Worm (Caenorhabditis elegans) whole organism, L1 larva: ENCODE results near the gene srz-47.

Source experiments
- C04F5.9 ChIP-seq: sonication (generic microtip); optimal IDR thresholded peaks from 2 replicates; lab custom pipeline; 2016; ENCODE audit warnings: missing genetic modification characterization, missing compliant biosample characterization
- C16A3.4 ChIP-seq: fragments of 150-350 bp; optimal IDR thresholded peaks from 2 replicates; lab custom pipeline; 2014; ENCODE audit warnings: missing biosample characterization, missing genetic modification characterization
- F16B12.6 ChIP-seq: fragments of 150-350 bp; optimal IDR thresholded peaks from 2 replicates; lab custom pipeline; 2014; ENCODE audit warnings: missing biosample characterization, missing genetic modification characterization
- Y116A8C.19 ChIP-seq: sonication (generic microtip); optimal IDR thresholded peaks from 2 replicates; lab custom pipeline; 2016; ENCODE audit warnings: missing compliant biosample characterization, missing genetic modification characterization, borderline replicate concordance
- aly-2 ChIP-seq: fragments of 150-350 bp; optimal IDR thresholded peaks from 2 replicates; lab custom pipeline; 2014; ENCODE audit warnings: missing biosample characterization, missing genetic modification characterization
- ceh-82 ChIP-seq, 3 experiments: fragments of 150-350 bp in 1 of 3; sonication (generic microtip) in 2 of 3; optimal IDR thresholded peaks; 2 replicates each; lab custom pipeline; 2014 to 2017; ENCODE audit warnings: missing biosample characterization in 3 of 3, missing genetic modification characterization in 3 of 3
- dpl-1 ChIP-seq, 3 experiments: fragments of 150-350 bp in 2 of 3; sonication (generic microtip) in 1 of 3; optimal IDR thresholded peaks; 2 replicates each; lab custom pipeline; 2014 to 2017; ENCODE audit warnings: missing biosample characterization in 3 of 3, missing genetic modification characterization in 3 of 3, missing genetic modification reagents in 3 of 3
- dsc-1 ChIP-seq: sonication (generic microtip); optimal IDR thresholded peaks from 2 replicates; lab custom pipeline; 2016; ENCODE audit warnings: mild to moderate bottlenecking, missing genetic modification characterization, missing compliant biosample characterization
- efl-1 ChIP-seq, 4 experiments: fragments of 150-350 bp; optimal IDR thresholded peaks in 3 of 4; peaks in 1 of 4; 1 replicate in 1 of 4; 2 replicates in 3 of 4; lab custom pipeline; 2014; ENCODE audit warnings: missing biosample characterization in 2 of 4, missing genetic modification characterization in 2 of 4, missing genetic modification reagents in 2 of 4
- efl-3 ChIP-seq: fragments of 200-800 bp; sonication (Bioruptor generic); optimal IDR thresholded peaks from 2 replicates; lab custom pipeline; 2018; ENCODE audit warnings: mild to moderate bottlenecking, missing genetic modification characterization, missing compliant biosample characterization
- egl-13 ChIP-seq: sonication (generic microtip); optimal IDR thresholded peaks from 2 replicates; lab custom pipeline; 2016; ENCODE audit warnings: missing genotype, missing genetic modification reagents, missing genetic modification characterization, missing compliant biosample characterization
- elt-2 ChIP-seq: sonication (generic microtip); optimal IDR thresholded peaks from 2 replicates; lab custom pipeline; 2016; ENCODE audit warnings: missing genetic modification characterization, mild to moderate bottlenecking, inconsistent platforms, missing compliant biosample characterization, missing genetic modification reagents
- fkh-8 ChIP-seq: sonication (generic microtip); optimal IDR thresholded peaks from 2 replicates; lab custom pipeline; 2016; ENCODE audit warnings: mild to moderate bottlenecking, missing genetic modification characterization, missing compliant biosample characterization
- fos-1 ChIP-seq: fragments of 150-350 bp; optimal IDR thresholded peaks from 2 replicates; lab custom pipeline; 2014; ENCODE audit warnings: missing biosample characterization, missing genetic modification characterization
- hlh-17 ChIP-seq: fragments of 200-800 bp; sonication (Bioruptor generic); optimal IDR thresholded peaks from 2 replicates; lab custom pipeline; 2018; ENCODE audit warnings: missing genetic modification characterization, mild to moderate bottlenecking, missing compliant biosample characterization, moderate library complexity, borderline replicate concordance
- hlh-4 ChIP-seq: sonication (generic microtip); optimal IDR thresholded peaks from 2 replicates; lab custom pipeline; 2016; ENCODE audit warnings: mild to moderate bottlenecking, missing genetic modification characterization, missing compliant biosample characterization
- lin-15B ChIP-seq: fragments of 150-350 bp; sonication (generic microtip); optimal IDR thresholded peaks from 3 replicates; lab custom pipeline; 2014; ENCODE audit warnings: missing biosample characterization, missing genetic modification characterization
- lin-35 ChIP-seq, 2 experiments: fragments of 150-350 bp; optimal IDR thresholded peaks; 2 replicates each; lab custom pipeline; 2014; ENCODE audit warnings: missing biosample characterization in 2 of 2, missing genetic modification characterization in 2 of 2, missing genetic modification reagents in 2 of 2
- mab-9 ChIP-seq: fragments of 200-800 bp; sonication (Bioruptor generic); IDR thresholded peaks from 2 replicates; pipeline ENCODE4 v1.3.6; 2022; ENCODE audit warnings: missing genetic modification reagents, missing genetic modification characterization, missing compliant biosample characterization
- mdl-1 ChIP-seq, 2 experiments: fragments of 150-350 bp; optimal IDR thresholded peaks; 2 replicates each; lab custom pipeline; 2014 to 2017; ENCODE audit warnings: missing biosample characterization in 2 of 2, missing genetic modification characterization in 2 of 2, inconsistent platforms in 1 of 2
- mef-2 ChIP-seq: fragments of 150-350 bp; optimal IDR thresholded peaks from 2 replicates; lab custom pipeline; 2014; ENCODE audit warnings: missing biosample characterization, missing genetic modification characterization
- mep-1 ChIP-seq: fragments of 150-350 bp; optimal IDR thresholded peaks from 2 replicates; lab custom pipeline; 2014; ENCODE audit warnings: missing biosample characterization, missing genetic modification characterization
- nhr-11 ChIP-seq: fragments of 150-350 bp; optimal IDR thresholded peaks from 2 replicates; lab custom pipeline; 2014; ENCODE audit warnings: missing biosample characterization, missing genetic modification characterization
- nhr-19 ChIP-seq: fragments of 200-800 bp; sonication (Bioruptor generic); conservative IDR thresholded peaks from 2 replicates; pipeline ENCODE4 v1.3.6; 2022; ENCODE audit warnings: missing genetic modification characterization, missing compliant biosample characterization
- nhr-20 ChIP-seq: sonication (generic microtip); optimal IDR thresholded peaks from 2 replicates; lab custom pipeline; 2016; ENCODE audit warnings: mild to moderate bottlenecking, missing genetic modification characterization, missing compliant biosample characterization
- nhr-237 ChIP-seq: fragments of 150-350 bp; optimal IDR thresholded peaks from 2 replicates; lab custom pipeline; 2014; ENCODE audit warnings: missing biosample characterization, missing genetic modification characterization
- nhr-47 ChIP-seq: sonication (generic microtip); optimal IDR thresholded peaks from 2 replicates; lab custom pipeline; 2016; ENCODE audit warnings: mild to moderate bottlenecking, missing genetic modification characterization, moderate library complexity, missing compliant biosample characterization
- nhr-71 ChIP-seq: sonication (generic microtip); optimal IDR thresholded peaks from 2 replicates; lab custom pipeline; 2016; ENCODE audit warnings: mild to moderate bottlenecking, missing genetic modification characterization, moderate library complexity, missing compliant biosample characterization
- nhr-84 ChIP-seq: sonication (generic microtip); optimal IDR thresholded peaks from 2 replicates; lab custom pipeline; 2017; ENCODE audit warnings: missing biosample characterization, missing genetic modification characterization
- pax-3 ChIP-seq: fragments of 200-800 bp; sonication (Bioruptor generic); optimal IDR thresholded peaks from 2 replicates; lab custom pipeline; 2018; ENCODE audit warnings: mild to moderate bottlenecking, missing genetic modification characterization, moderate library complexity, missing compliant biosample characterization
- rnt-1 ChIP-seq: sonication (generic microtip); optimal IDR thresholded peaks from 2 replicates; lab custom pipeline; 2016; ENCODE audit warnings: mild to moderate bottlenecking, missing genetic modification characterization, moderate library complexity, missing compliant biosample characterization
- skn-1 ChIP-seq: fragments of 150-350 bp; optimal IDR thresholded peaks from 2 replicates; lab custom pipeline; 2014; ENCODE audit warnings: missing biosample characterization, missing genetic modification characterization
- snpc-4 ChIP-seq: fragments of 150-350 bp; optimal IDR thresholded peaks from 2 replicates; lab custom pipeline; 2014; ENCODE audit warnings: missing biosample characterization, missing genetic modification characterization
- snu-23 ChIP-seq: sonication (generic microtip); optimal IDR thresholded peaks from 2 replicates; lab custom pipeline; 2016; ENCODE audit warnings: missing genetic modification characterization, missing compliant biosample characterization
- sptf-1 ChIP-seq: fragments of 150-350 bp; optimal IDR thresholded peaks from 2 replicates; lab custom pipeline; 2014; ENCODE audit warnings: missing biosample characterization, missing genetic modification characterization
- tbx-2 ChIP-seq: sonication (generic microtip); optimal IDR thresholded peaks from 2 replicates; lab custom pipeline; 2016; ENCODE audit warnings: missing genetic modification characterization, missing compliant biosample characterization
- unc-130 ChIP-seq: fragments of 150-350 bp; optimal IDR thresholded peaks from 2 replicates; lab custom pipeline; 2017; ENCODE audit warnings: missing biosample characterization, missing genetic modification characterization, inconsistent platforms
- unc-62 ChIP-seq: fragments of 150-350 bp; optimal IDR thresholded peaks from 2 replicates; lab custom pipeline; 2014; ENCODE audit warnings: missing biosample characterization, missing genetic modification reagents, missing genetic modification characterization
- unc-98 ChIP-seq: fragments of 200-800 bp; sonication (Bioruptor generic); IDR thresholded peaks from 2 replicates; pipeline ENCODE4 v1.3.6; 2022; ENCODE audit warnings: missing genetic modification characterization, missing compliant biosample characterization
- vab-15 ChIP-seq: sonication (generic microtip); optimal IDR thresholded peaks from 2 replicates; lab custom pipeline; 2017; ENCODE audit warnings: missing genotype, mild to moderate bottlenecking, missing genetic modification characterization, missing compliant biosample characterization
- zip-4 ChIP-seq: fragments of 200-800 bp; sonication (Bioruptor generic); optimal IDR thresholded peaks from 2 replicates; lab custom pipeline; 2018; ENCODE audit warnings: mild to moderate bottlenecking, missing genetic modification characterization, moderate library complexity, missing compliant biosample characterization

Gene srz-47

ce11 chrV:17177967-17178366 lies 14.2 kb downstream of the srz-47 start, which contains the start of gene srsx-1:
Gene srsx-1, minus strand, starts transcription at chrV:17178067.
- no peak for TF ChIP-seq skn-1 (tag; lab: Kevin White, UChicago)
- no peak for TF ChIP-seq F16B12.6
- TF ChIP-seq hlh-4 (tag; lab: Kevin White, UChicago) = no peak
- no peak for TF ChIP-seq ceh-82 (tag; optimal IDR thresholded peaks at IDR 0.05; lab: Kevin White, UChicago)
- TF ChIP-seq nhr-11 = no peak
- TF ChIP-seq snpc-4 (tag; lab: Kevin White, UChicago) = no peak
- TF ChIP-seq pax-3 (tag; lab: Kevin White, UChicago) = no peak
- TF ChIP-seq fkh-8 (tag; lab: Kevin White, UChicago) = no peak
- TF ChIP-seq mab-9 (GFP tag; lab: Robert Waterston, UW) = no peak
- no peak for TF ChIP-seq aly-2
- TF ChIP-seq Y116A8C.19 (tag; lab: Kevin White, UChicago) = no peak
- TF ChIP-seq tbx-2 (tag; lab: Kevin White, UChicago) = no peak
- no peak for TF ChIP-seq vab-15 (tag; lab: Kevin White, UChicago)
- no peak for TF ChIP-seq snu-23 (GFP tag; lab: Kevin White, UChicago)
- TF ChIP-seq lin-15B (tag; lab: Kevin White, UChicago) = no peak
- TF ChIP-seq efl-3 (GFP tag; lab: Kevin White, UChicago) = no peak
- TF ChIP-seq mdl-1 (tag; optimal IDR thresholded peaks at IDR 0.05; lab: Kevin White, UChicago) = no peak
- no peak for TF ChIP-seq unc-62
- TF ChIP-seq sptf-1 = no peak

DNA sequence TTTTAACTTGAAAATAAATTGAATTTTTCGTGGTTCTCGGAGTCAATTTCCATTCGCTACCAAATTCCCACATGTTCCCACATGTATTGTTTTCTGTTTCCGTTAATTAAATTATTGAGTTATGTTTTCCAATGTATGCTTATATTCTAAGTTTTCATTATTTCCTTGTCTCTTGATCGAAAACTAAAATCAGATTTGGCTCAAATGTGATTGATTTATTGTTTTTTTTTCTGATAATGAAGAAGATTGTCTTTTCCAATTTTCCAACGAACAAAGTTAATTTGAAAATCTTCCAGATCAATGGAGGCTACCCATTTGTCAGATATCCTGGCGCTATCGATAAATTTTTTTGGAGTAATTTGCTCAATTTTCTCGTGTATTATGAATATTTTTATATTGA lies 18.4 kb downstream of the srz-47 start, which contains the start of gene srbc-25:
Gene srbc-25 (plus strand): TSS at position 301 of the 400 bp plus-strand sequence.
- TF ChIP-seq unc-130 (tag; lab: Kevin White, UChicago) = no peak
- no peak for TF ChIP-seq nhr-47
- TF ChIP-seq nhr-71 = no peak
- TF ChIP-seq egl-13 (tag; lab: Kevin White, UChicago) = no peak
- no peak for TF ChIP-seq fkh-8 (tag; lab: Kevin White, UChicago)
- no peak for TF ChIP-seq zip-4 (GFP tag; lab: Kevin White, UChicago)
- no peak for TF ChIP-seq hlh-4 (tag; lab: Kevin White, UChicago)
- no peak for TF ChIP-seq skn-1 (tag; lab: Kevin White, UChicago)
- TF ChIP-seq dpl-1 (GFP tag; optimal IDR thresholded peaks at IDR 0.05; lab: Kevin White, UChicago) = no peak
- no peak for TF ChIP-seq unc-98 (GFP tag; lab: Robert Waterston, UW)
- TF ChIP-seq hlh-17 (GFP tag; lab: Kevin White, UChicago) = no peak
- no peak for TF ChIP-seq mep-1 (tag; lab: Kevin White, UChicago)
- no peak for TF ChIP-seq efl-1 (optimal IDR thresholded peaks at IDR 0.05; lab: Kevin White, UChicago)
- TF ChIP-seq efl-1 (GFP tag; optimal IDR thresholded peaks at IDR 0.05 in 1 of 2; lab: Kevin White, UChicago) = no peak
- no peak for TF ChIP-seq elt-2 (tag; lab: Kevin White, UChicago)
- no peak for TF ChIP-seq mef-2 (tag; lab: Kevin White, UChicago)
- no peak for TF ChIP-seq nhr-19 (GFP tag; lab: Robert Waterston, UW)
- no peak for TF ChIP-seq Y116A8C.19 (tag; lab: Kevin White, UChicago)
- no peak for TF ChIP-seq unc-62

- no peak for TF ChIP-seq unc-62
- TF ChIP-seq hlh-4 (tag; lab: Kevin White, UChicago) = no peak
- TF ChIP-seq zip-4 (GFP tag; lab: Kevin White, UChicago) = no peak
- no peak for TF ChIP-seq C16A3.4 (tag; lab: Kevin White, UChicago)
- TF ChIP-seq dsc-1 (tag; lab: Kevin White, UChicago) = no peak
- TF ChIP-seq lin-35 (GFP tag; optimal IDR thresholded peaks at IDR 0.05; lab: Kevin White, UChicago) = no peak
- no peak for TF ChIP-seq hlh-17 (GFP tag; lab: Kevin White, UChicago)
- no peak for TF ChIP-seq efl-3 (GFP tag; lab: Kevin White, UChicago)
- no peak for TF ChIP-seq mdl-1 (tag; optimal IDR thresholded peaks at IDR 0.05; lab: Kevin White, UChicago)
- TF ChIP-seq nhr-237 (tag; lab: Kevin White, UChicago) = no peak
- no peak for TF ChIP-seq pax-3 (tag; lab: Kevin White, UChicago)
- no peak for TF ChIP-seq nhr-84
- no peak for TF ChIP-seq lin-15B (tag; lab: Kevin White, UChicago)
- no peak for TF ChIP-seq rnt-1 (tag; lab: Kevin White, UChicago)
- TF ChIP-seq fos-1 (tag; lab: Kevin White, UChicago) = no peak
- TF ChIP-seq nhr-20 (tag; lab: Kevin White, UChicago) = no peak
- no peak for TF ChIP-seq C04F5.9 (tag; lab: Kevin White, UChicago)
Observed at ce11 chrV:17171551-17171950, 20.6 kb downstream of the srz-47 start, which contains the start of gene srbc-26. Gene srbc-26, plus strand, starts transcription at chrV:17171851.
